Worm (Caenorhabditis elegans) whole organism, early embryonic: ENCODE results near the gene mrpl-2.

Experiments
- B0310.2 ChIP-seq: sonication (generic microtip); optimal IDR thresholded peaks from 2 replicates; lab custom pipeline; 2016; ENCODE audit warnings: mild to moderate bottlenecking, missing genetic modification characterization, missing compliant biosample characterization
- F13C5.2 ChIP-seq: sonication (generic microtip); optimal IDR thresholded peaks from 2 replicates; lab custom pipeline; 2017; ENCODE audit warnings: mild to moderate bottlenecking, missing genetic modification characterization, inconsistent platforms, missing compliant biosample characterization
- aly-1 ChIP-seq: sonication (generic microtip); optimal IDR thresholded peaks from 2 replicates; lab custom pipeline; 2016; ENCODE audit warnings: missing genetic modification characterization, missing compliant biosample characterization
- ama-1 ChIP-seq: fragments of 150-350 bp; optimal IDR thresholded peaks from 2 replicates; lab custom pipeline; 2014
- ceh-13 ChIP-seq: fragments of 200-800 bp; sonication (Bioruptor generic); optimal IDR thresholded peaks from 2 replicates; lab custom pipeline; 2018; ENCODE audit warnings: mild to moderate bottlenecking, missing genetic modification characterization, missing compliant biosample characterization
- ceh-36 ChIP-seq: sonication (generic microtip); optimal IDR thresholded peaks from 2 replicates; lab custom pipeline; 2016; ENCODE audit warnings: missing genetic modification characterization, inconsistent platforms, missing compliant biosample characterization
- ets-7 ChIP-seq: sonication (generic microtip); optimal IDR thresholded peaks from 2 replicates; lab custom pipeline; 2016; ENCODE audit warnings: missing genotype, missing genetic modification characterization, missing compliant biosample characterization
- flt-1 ChIP-seq: fragments of 200-800 bp; sonication (Bioruptor generic); IDR thresholded peaks from 2 replicates; pipeline ENCODE4 v1.3.6; 2022; ENCODE audit warnings: missing genetic modification characterization, missing compliant biosample characterization
- hmg-4 ChIP-seq: fragments of 200-800 bp; sonication (Bioruptor generic); optimal IDR thresholded peaks from 2 replicates; lab custom pipeline; 2018; ENCODE audit warnings: mild to moderate bottlenecking, missing genetic modification characterization, missing compliant biosample characterization
- hnd-1 ChIP-seq: sonication (generic microtip); optimal IDR thresholded peaks from 2 replicates; lab custom pipeline; 2016; ENCODE audit warnings: missing genetic modification characterization, missing compliant biosample characterization
- sea-1 ChIP-seq: fragments of 200-800 bp; sonication (Bioruptor generic); conservative IDR thresholded peaks from 2 replicates; pipeline ENCODE4 v1.3.6; 2022; ENCODE audit warnings: missing genetic modification characterization, missing compliant biosample characterization
- tbx-37 ChIP-seq: fragments of 200-800 bp; sonication (Bioruptor generic); conservative IDR thresholded peaks from 2 replicates; pipeline ENCODE4 v1.3.6; 2022; ENCODE audit warnings: missing genetic modification reagents, missing genetic modification characterization, missing compliant biosample characterization
- tra-4 ChIP-seq: sonication (generic microtip); optimal IDR thresholded peaks from 2 replicates; lab custom pipeline; 2017; ENCODE audit warnings: missing genetic modification characterization, missing compliant biosample characterization

ce11 chrIV:763377-764063, 9.5 kb upstream of the mrpl-2 start, which contains the start of gene col-103:
- TF ChIP-seq flt-1: no peak
- TF ChIP-seq ceh-13 (GFP tag; lab: Kevin White, UChicago): no peak
- TF ChIP-seq F13C5.2 (tag; lab: Kevin White, UChicago): no peak
- TF ChIP-seq ama-1 (lab: Kevin White, UChicago): no peak
- TF ChIP-seq B0310.2 (tag; lab: Kevin White, UChicago): no peak
- TF ChIP-seq ceh-36 (tag; lab: Kevin White, UChicago): no peak
- no peak for TF ChIP-seq tra-4 (tag; lab: Kevin White, UChicago)
- no peak for TF ChIP-seq tbx-37 (GFP tag; lab: Robert Waterston, UW)
- no peak for TF ChIP-seq aly-1 (tag; lab: Kevin White, UChicago)
- no peak for TF ChIP-seq hnd-1 (tag; lab: Kevin White, UChicago)
- no peak for TF ChIP-seq hmg-4 (GFP tag; lab: Kevin White, UChicago)
- no peak for TF ChIP-seq ets-7 (tag; lab: Kevin White, UChicago)
- no peak for TF ChIP-seq sea-1 (GFP tag; lab: Robert Waterston, UW)
